Fruit fly (Drosophila melanogaster): ENCODE results near the gene CG31064.
A peak's percentile ranks its signal among the peaks of the same experiment; 100 is the strongest.

Gene CG31064

dm6 chr3R:27225490-27225889 is 13.4 kb downstream of the CG31064 start:
- TF ChIP-seq brk (GFP tag; optimal IDR thresholded peaks at IDR 0.05) = no peak
- no peak for TF ChIP-seq pan (optimal IDR thresholded peaks at IDR 0.05)
- TF ChIP-seq Jra (GFP tag; optimal IDR thresholded peaks at IDR 0.05) = no peak
- no peak for TF ChIP-seq h (GFP tag; optimal IDR thresholded peaks at IDR 0.05)
- no peak for TF ChIP-seq rgr (GFP tag; optimal IDR thresholded peaks at IDR 0.05)
- TF ChIP-seq OdsH (GFP tag; optimal IDR thresholded peaks at IDR 0.05) = no peak
- TF ChIP-seq Hr78 (GFP tag; optimal IDR thresholded peaks at IDR 0.05) = no peak
- no peak for TF ChIP-seq fru (GFP tag; optimal IDR thresholded peaks at IDR 0.05)
- TF ChIP-seq CrebA (GFP tag; optimal IDR thresholded peaks at IDR 0.05; ENCODE audit: borderline replicate concordance) = no peak
- no peak for TF ChIP-seq N (GFP tag; optimal IDR thresholded peaks at IDR 0.05)
- TF ChIP-seq tai (GFP tag; optimal IDR thresholded peaks at IDR 0.05) = no peak
- no peak for TF ChIP-seq foxo (GFP tag; optimal IDR thresholded peaks at IDR 0.05)
- TF ChIP-seq dl (GFP tag; optimal IDR thresholded peaks at IDR 0.05; ENCODE audit: insufficient read depth in 1 of 2, partially characterized antibody in 2 of 2) = no peak
- no peak for TF ChIP-seq dsf (GFP tag; optimal IDR thresholded peaks at IDR 0.05; ENCODE audit: borderline replicate concordance)
- TF ChIP-seq usp (GFP tag; optimal IDR thresholded peaks at IDR 0.05) = no peak
- TF ChIP-seq CG9705 (GFP tag; optimal IDR thresholded peaks at IDR 0.05) = no peak

- TF ChIP-seq Sp1 (GFP tag; optimal IDR thresholded peaks at IDR 0.05) (peak; percentile 42), ey (GFP tag; optimal IDR thresholded peaks at IDR 0.05) (peak; percentile 33), fru (GFP tag; optimal IDR thresholded peaks at IDR 0.05) (peak; percentile 55), HLH106 (tag; optimal IDR thresholded peaks at IDR 0.05) (peak; percentile 48), N (GFP tag; optimal IDR thresholded peaks at IDR 0.05) (no peak), br (GFP tag; optimal IDR thresholded peaks at IDR 0.05) (peak; percentile 44), sage (GFP tag; optimal IDR thresholded peaks at IDR 0.05) (no peak), foxo (GFP tag; optimal IDR thresholded peaks at IDR 0.05) (peak in 1 of 2 experiments; percentile 55), Dif (GFP tag; optimal IDR thresholded peaks at IDR 0.05; ENCODE audit: partially characterized antibody) (no peak), dmrt93B (GFP tag; optimal IDR thresholded peaks at IDR 0.05) (no peak), psq (GFP tag; optimal IDR thresholded peaks at IDR 0.05) (no peak), OdsH (GFP tag; optimal IDR thresholded peaks at IDR 0.05) (peak; percentile 29), h (GFP tag; optimal IDR thresholded peaks at IDR 0.05) (peak; percentile 55), woc (GFP tag; optimal IDR thresholded peaks at IDR 0.05) (peak; percentile 65), rgr (GFP tag; optimal IDR thresholded peaks at IDR 0.05) (peak; percentile 29), Mio (GFP tag; optimal IDR thresholded peaks at IDR 0.05) (no peak)
Measured at dm6 chr3R:27224727-27225126, 14.2 kb downstream of the CG31064 start.

- TF ChIP-seq N (GFP tag; optimal IDR thresholded peaks at IDR 0.05) (no peak), fru (GFP tag; optimal IDR thresholded peaks at IDR 0.05) (no peak), CG9705 (GFP tag; optimal IDR thresholded peaks at IDR 0.05) (no peak), br (GFP tag; optimal IDR thresholded peaks at IDR 0.05) (no peak), tai (GFP tag; optimal IDR thresholded peaks at IDR 0.05) (no peak), GATAd (GFP tag; optimal IDR thresholded peaks at IDR 0.05) (no peak), Sp1 (GFP tag; optimal IDR thresholded peaks at IDR 0.05) (no peak), dl (GFP tag; optimal IDR thresholded peaks at IDR 0.05; ENCODE audit: insufficient read depth in 1 of 2, partially characterized antibody in 2 of 2) (no peak), usp (GFP tag; optimal IDR thresholded peaks at IDR 0.05) (no peak), lola (GFP tag; optimal IDR thresholded peaks at IDR 0.05) (no peak), h (GFP tag; optimal IDR thresholded peaks at IDR 0.05) (no peak), ey (GFP tag; optimal IDR thresholded peaks at IDR 0.05) (no peak), Vsx2 (GFP tag; optimal IDR thresholded peaks at IDR 0.05; ENCODE audit: partially characterized antibody) (no peak), jim (GFP tag; optimal IDR thresholded peaks at IDR 0.05) (no peak), Mio (GFP tag; optimal IDR thresholded peaks at IDR 0.05) (no peak), woc (GFP tag; optimal IDR thresholded peaks at IDR 0.05) (no peak), dmrt93B (GFP tag; optimal IDR thresholded peaks at IDR 0.05) (no peak), Dif (GFP tag; optimal IDR thresholded peaks at IDR 0.05; ENCODE audit: partially characterized antibody) (no peak)
Measured at dm6 chr3R:27223012-27223411, 15.9 kb downstream of the CG31064 start.

- TF ChIP-seq br (GFP tag; optimal IDR thresholded peaks at IDR 0.05) = no peak
- TF ChIP-seq dl (GFP tag; optimal IDR thresholded peaks at IDR 0.05; ENCODE audit: insufficient read depth in 1 of 2, partially characterized antibody in 2 of 2) = no peak
- no peak for TF ChIP-seq Vsx2 (GFP tag; optimal IDR thresholded peaks at IDR 0.05; ENCODE audit: partially characterized antibody)
- TF ChIP-seq pan (optimal IDR thresholded peaks at IDR 0.05) = no peak
- TF ChIP-seq usp (GFP tag; optimal IDR thresholded peaks at IDR 0.05) = no peak
- peak; percentile 23 for TF ChIP-seq h (GFP tag; optimal IDR thresholded peaks at IDR 0.05)
- peak; percentile 1 for TF ChIP-seq rgr (GFP tag; optimal IDR thresholded peaks at IDR 0.05)
- TF ChIP-seq Mio (GFP tag; optimal IDR thresholded peaks at IDR 0.05) = no peak
- peak; percentile 15 for TF ChIP-seq OdsH (GFP tag; optimal IDR thresholded peaks at IDR 0.05)
- TF ChIP-seq sage (GFP tag; optimal IDR thresholded peaks at IDR 0.05) = no peak
- peak; percentile 2 for TF ChIP-seq psq (GFP tag; optimal IDR thresholded peaks at IDR 0.05)
- TF ChIP-seq Dif (GFP tag; optimal IDR thresholded peaks at IDR 0.05; ENCODE audit: partially characterized antibody) = no peak
- peak; percentile 20 for TF ChIP-seq Hnf4 (GFP tag; optimal IDR thresholded peaks at IDR 0.05)
- TF ChIP-seq tai (GFP tag; optimal IDR thresholded peaks at IDR 0.05) = no peak
- TF ChIP-seq CG32264 (GFP tag; optimal IDR thresholded peaks at IDR 0.05) = no peak
- TF ChIP-seq sv (GFP tag; optimal IDR thresholded peaks at IDR 0.05) = no peak
- peak in 1 of 2 experiments; percentile 58 for TF ChIP-seq foxo (GFP tag; optimal IDR thresholded peaks at IDR 0.05)
- no peak for TF ChIP-seq CG9705 (GFP tag; optimal IDR thresholded peaks at IDR 0.05)
- no peak for TF ChIP-seq Sp1 (GFP tag; optimal IDR thresholded peaks at IDR 0.05)
- TF ChIP-seq Hr83 (GFP tag; optimal IDR thresholded peaks at IDR 0.05; ENCODE audit: poor library complexity, severe bottlenecking) = no peak
- TF ChIP-seq dmrt93B (GFP tag; optimal IDR thresholded peaks at IDR 0.05) = no peak
- TF ChIP-seq Rel (GFP tag; optimal IDR thresholded peaks at IDR 0.05) = no peak
- TF ChIP-seq Rel (tag; optimal IDR thresholded peaks at IDR 0.05) = no peak
- TF ChIP-seq brk (GFP tag; optimal IDR thresholded peaks at IDR 0.05) = no peak
- no peak for TF ChIP-seq jim (GFP tag; optimal IDR thresholded peaks at IDR 0.05)
- TF ChIP-seq HLH106 (tag; optimal IDR thresholded peaks at IDR 0.05) = peak; percentile 50
- TF ChIP-seq dsf (GFP tag; optimal IDR thresholded peaks at IDR 0.05; ENCODE audit: borderline replicate concordance) = no peak
- no peak for TF ChIP-seq N (GFP tag; optimal IDR thresholded peaks at IDR 0.05)
- no peak for TF ChIP-seq Myc (optimal IDR thresholded peaks at IDR 0.05)
- TF ChIP-seq lola (GFP tag; optimal IDR thresholded peaks at IDR 0.05) = no peak
- TF ChIP-seq woc (GFP tag; optimal IDR thresholded peaks at IDR 0.05) = peak; percentile 75
Measured at dm6 chr3R:27222013-27222673, 16.7 kb downstream of the CG31064 start.

Measured in whole organism, wandering third instar larva.